Fruit fly (Drosophila melanogaster) whole organism, wandering third instar larva: Measurements from ENCODE around the gene gl.

Experiments
- Abd-B ChIP-seq: fragments of >200 bp; optimal IDR thresholded peaks from 2 replicates; lab custom pipeline; 2017; ENCODE audit warnings: missing biosample characterization, missing genetic modification characterization
- CG32264 ChIP-seq: fragments of 200-800 bp; sonication (Bioruptor generic); optimal IDR thresholded peaks from 2 replicates; lab custom pipeline; 2016; ENCODE audit warnings: missing biosample characterization, missing genetic modification characterization
- CG9705 ChIP-seq: fragments of 200-800 bp; sonication (Bioruptor generic); optimal IDR thresholded peaks from 2 replicates; lab custom pipeline; 2018; ENCODE audit warnings: missing biosample characterization, mild to moderate bottlenecking, missing genetic modification characterization
- CrebA ChIP-seq: fragments of 200-800 bp; sonication (Bioruptor generic); optimal IDR thresholded peaks from 2 replicates; lab custom pipeline; 2016; ENCODE audit warnings: missing biosample characterization, mild to moderate bottlenecking, missing genetic modification characterization, borderline replicate concordance
- Dif ChIP-seq: fragments of 200-275, 200-300 bp; sonication (Bioruptor generic); optimal IDR thresholded peaks from 2 replicates; lab custom pipeline; 2018; ENCODE audit warnings: missing biosample characterization, missing genetic modification characterization; ENCODE audit not compliant: partially characterized antibody
- GATAd ChIP-seq: sonication (Bioruptor generic); optimal IDR thresholded peaks from 2 replicates; lab custom pipeline; 2016; ENCODE audit warnings: missing biosample characterization, missing genetic modification characterization
- HLH106 ChIP-seq: fragments of 200-800 bp; optimal IDR thresholded peaks from 3 replicates; lab custom pipeline; 2019; ENCODE audit warnings: missing biosample characterization, mild to moderate bottlenecking, missing genetic modification characterization, moderate library complexity
- Hnf4 ChIP-seq: fragments of 200-800 bp; sonication (Bioruptor generic); optimal IDR thresholded peaks from 2 replicates; lab custom pipeline; 2016; ENCODE audit warnings: missing biosample characterization, mild to moderate bottlenecking, missing genetic modification characterization
- Hr78 ChIP-seq: fragments of >200 bp; optimal IDR thresholded peaks from 2 replicates; lab custom pipeline; 2017; ENCODE audit warnings: missing biosample characterization, missing genetic modification characterization
- Hr83 ChIP-seq: fragments of 200-300 bp; sonication (Bioruptor generic); optimal IDR thresholded peaks from 2 replicates; lab custom pipeline; 2016; ENCODE audit warnings: missing biosample characterization, mild to moderate bottlenecking, missing genetic modification characterization, moderate library complexity; ENCODE audit not compliant: poor library complexity, severe bottlenecking
- Mio ChIP-seq: sonication (Bioruptor generic); optimal IDR thresholded peaks from 2 replicates; lab custom pipeline; 2016; ENCODE audit warnings: missing biosample characterization, missing genetic modification characterization
- N ChIP-seq: fragments of >200 bp; optimal IDR thresholded peaks from 2 replicates; lab custom pipeline; 2018; ENCODE audit warnings: missing biosample characterization, missing external identifiers, missing genetic modification characterization
- OdsH ChIP-seq: fragments of 200-800 bp; sonication (Bioruptor generic); optimal IDR thresholded peaks from 2 replicates; lab custom pipeline; 2016; ENCODE audit warnings: missing biosample characterization, mild to moderate bottlenecking, missing genetic modification characterization
- Rel ChIP-seq, 2 experiments: fragments of 200-800 bp; sonication (Bioruptor generic) in 1 of 2; optimal IDR thresholded peaks; 2 replicates in 1 of 2; 3 replicates in 1 of 2; lab custom pipeline; 2016 to 2019; ENCODE audit warnings: mild to moderate bottlenecking in 2 of 2, missing biosample characterization in 2 of 2, missing genetic modification characterization in 2 of 2, moderate library complexity in 1 of 2
- Sp1 ChIP-seq: fragments of 200-800 bp; sonication (Bioruptor generic); optimal IDR thresholded peaks from 3 replicates; lab custom pipeline; 2019; ENCODE audit warnings: missing biosample characterization, mild to moderate bottlenecking, missing genetic modification characterization, moderate library complexity
- Vsx2 ChIP-seq: fragments of 200-300, 225-300 bp; sonication (Bioruptor generic); optimal IDR thresholded peaks from 2 replicates; lab custom pipeline; 2018; ENCODE audit warnings: missing biosample characterization, missing genetic modification characterization; ENCODE audit not compliant: partially characterized antibody
- br ChIP-seq: fragments of 200-800 bp; sonication (Bioruptor generic); optimal IDR thresholded peaks from 2 replicates; lab custom pipeline; 2016; ENCODE audit warnings: missing biosample characterization, missing genetic modification characterization
- brk ChIP-seq: fragments of 200-800 bp; sonication (Bioruptor generic); optimal IDR thresholded peaks from 2 replicates; lab custom pipeline; 2016; ENCODE audit warnings: missing biosample characterization, mild to moderate bottlenecking, missing genetic modification characterization
- dmrt93B ChIP-seq: fragments of 200-800 bp; sonication (Bioruptor generic); optimal IDR thresholded peaks from 2 replicates; lab custom pipeline; 2018; ENCODE audit warnings: missing biosample characterization, mild to moderate bottlenecking, missing genetic modification characterization
- dsf ChIP-seq: sonication (Bioruptor generic); optimal IDR thresholded peaks from 2 replicates; lab custom pipeline; 2016; ENCODE audit warnings: missing biosample characterization, missing genetic modification characterization, borderline replicate concordance
- ey ChIP-seq: fragments of 200-800 bp; sonication (Bioruptor generic); optimal IDR thresholded peaks from 2 replicates; lab custom pipeline; 2016; ENCODE audit warnings: missing biosample characterization, missing genetic modification characterization
- foxo ChIP-seq, 2 experiments: fragments of 200-800 bp; sonication (Bioruptor generic); optimal IDR thresholded peaks; 2 replicates in 1 of 2; 3 replicates in 1 of 2; lab custom pipeline; 2016 to 2017; ENCODE audit warnings: missing biosample characterization in 2 of 2, missing genetic modification characterization in 2 of 2
- fru ChIP-seq: fragments of 200-800 bp; sonication (Bioruptor generic); optimal IDR thresholded peaks from 3 replicates; lab custom pipeline; 2016; ENCODE audit warnings: missing biosample characterization, mild to moderate bottlenecking, missing genetic modification characterization
- h ChIP-seq: fragments of 200-800 bp; sonication (Bioruptor generic); optimal IDR thresholded peaks from 3 replicates; lab custom pipeline; 2016; ENCODE audit warnings: missing biosample characterization, mild to moderate bottlenecking, missing genetic modification characterization
- lola ChIP-seq: fragments of >200 bp; optimal IDR thresholded peaks from 2 replicates; lab custom pipeline; 2017; ENCODE audit warnings: missing biosample characterization, missing genetic modification characterization
- pan ChIP-seq: fragments of >200 bp; optimal IDR thresholded peaks from 2 replicates; lab custom pipeline; 2017
- psq ChIP-seq: fragments of 200-800 bp; sonication (Bioruptor generic); optimal IDR thresholded peaks from 3 replicates; lab custom pipeline; 2017; ENCODE audit warnings: missing biosample characterization, mild to moderate bottlenecking, missing genetic modification characterization, moderate library complexity
- rgr ChIP-seq: fragments of 200-800 bp; sonication (Bioruptor generic); optimal IDR thresholded peaks from 3 replicates; lab custom pipeline; 2016; ENCODE audit warnings: missing biosample characterization, mild to moderate bottlenecking, missing genetic modification characterization
- sage ChIP-seq: fragments of 200-800 bp; sonication (Bioruptor generic); optimal IDR thresholded peaks from 2 replicates; lab custom pipeline; 2016; ENCODE audit warnings: missing biosample characterization, mild to moderate bottlenecking, missing genetic modification characterization
- sv ChIP-seq: fragments of 200-800 bp; sonication (Bioruptor generic); optimal IDR thresholded peaks from 3 replicates; lab custom pipeline; 2016; ENCODE audit warnings: missing biosample characterization, missing genetic modification characterization
- tai ChIP-seq: sonication (Bioruptor generic); optimal IDR thresholded peaks from 2 replicates; lab custom pipeline; 2016; ENCODE audit warnings: missing biosample characterization, missing genetic modification characterization
- usp ChIP-seq: fragments of >200 bp; optimal IDR thresholded peaks from 2 replicates; lab custom pipeline; 2017; ENCODE audit warnings: missing biosample characterization, missing genetic modification characterization
- woc ChIP-seq: sonication (Bioruptor generic); optimal IDR thresholded peaks from 2 replicates; lab custom pipeline; 2016; ENCODE audit warnings: missing biosample characterization, mild to moderate bottlenecking, missing genetic modification characterization

The gl gene

dm6 chr3R:18395694-18396093 is 23.2 kb upstream of the gl start:
- no peak for TF ChIP-seq OdsH
- TF ChIP-seq h, result no peak
- TF ChIP-seq dmrt93B (GFP tag; lab: Kevin White, UChicago), result no peak
- no peak for TF ChIP-seq Mio (GFP tag; lab: Kevin White, UChicago)
- no peak for TF ChIP-seq rgr (GFP tag; lab: Kevin White, UChicago)
- TF ChIP-seq Vsx2, result no peak
- TF ChIP-seq fru (GFP tag; lab: Kevin White, UChicago), result no peak
- TF ChIP-seq tai (GFP tag; lab: Kevin White, UChicago), result no peak
- no peak for TF ChIP-seq sv (GFP tag; lab: Kevin White, UChicago)
- TF ChIP-seq Hr83 (GFP tag; lab: Kevin White, UChicago), result no peak
- TF ChIP-seq Abd-B, result no peak
- TF ChIP-seq CrebA (GFP tag; lab: Kevin White, UChicago), result no peak
- TF ChIP-seq pan, result no peak

- TF ChIP-seq Vsx2 (no peak), Hnf4 (peak; percentile 0)
These were observed 22.3 kb upstream of the gl start for dm6 chr3R:18394876-18395275.

dm6 chr3R:18393436-18393835 is 20.9 kb upstream of the gl start:
- TF ChIP-seq Rel (GFP tag; optimal IDR thresholded peaks at IDR 0.05; lab: Kevin White, UChicago) (peak; percentile 18), Rel (tag; optimal IDR thresholded peaks at IDR 0.05; lab: Kevin White, UChicago) (no peak), psq (GFP tag; lab: Kevin White, UChicago) (peak; percentile 69), foxo (GFP tag; optimal IDR thresholded peaks at IDR 0.05; lab: Kevin White, UChicago) (peak in 1 of 2 experiments; percentile 83), fru (GFP tag; lab: Kevin White, UChicago) (peak; percentile 51), ey (GFP tag; lab: Kevin White, UChicago) (peak; percentile 40), br (peak; percentile 29), h (peak; percentile 41), Mio (GFP tag; lab: Kevin White, UChicago) (no peak), HLH106 (tag; lab: Kevin White, UChicago) (peak; percentile 75), Sp1 (GFP tag; lab: Kevin White, UChicago) (peak; percentile 73), OdsH (peak; percentile 79), rgr (GFP tag; lab: Kevin White, UChicago) (peak; percentile 79), woc (GFP tag; lab: Kevin White, UChicago) (no peak), Hr78 (no peak), dmrt93B (GFP tag; lab: Kevin White, UChicago) (no peak)

dm6 chr3R:18389790-18390189 is 17.3 kb upstream of the gl start, which contains the start of gene Vha100-4:
Gene Vha100-4 (minus strand): TSS chr3R:18389805.
- no peak for TF ChIP-seq HLH106 (tag; lab: Kevin White, UChicago)
- TF ChIP-seq Dif (GFP tag; lab: Kevin White, UChicago), result no peak
- no peak for TF ChIP-seq woc (GFP tag; lab: Kevin White, UChicago)
- TF ChIP-seq usp (GFP tag; lab: Kevin White, UChicago), result no peak
- TF ChIP-seq brk (GFP tag; lab: Kevin White, UChicago), result no peak
- TF ChIP-seq Hnf4, result no peak
- TF ChIP-seq GATAd (GFP tag; lab: Kevin White, UChicago), result no peak
- TF ChIP-seq lola (GFP tag; lab: Kevin White, UChicago), result no peak
- no peak for TF ChIP-seq foxo (GFP tag; optimal IDR thresholded peaks at IDR 0.05; lab: Kevin White, UChicago)
- TF ChIP-seq Sp1 (GFP tag; lab: Kevin White, UChicago), result no peak
- no peak for TF ChIP-seq ey (GFP tag; lab: Kevin White, UChicago)
- no peak for TF ChIP-seq br
- TF ChIP-seq OdsH, result no peak
- TF ChIP-seq CrebA (GFP tag; lab: Kevin White, UChicago), result no peak
- TF ChIP-seq psq (GFP tag; lab: Kevin White, UChicago), result no peak
- TF ChIP-seq N (GFP tag; lab: Kevin White, UChicago), result no peak
- TF ChIP-seq fru (GFP tag; lab: Kevin White, UChicago), result no peak
- no peak for TF ChIP-seq tai (GFP tag; lab: Kevin White, UChicago)

- TF ChIP-seq sage (GFP tag; lab: Kevin White, UChicago), result no peak
- TF ChIP-seq Abd-B, result no peak
- TF ChIP-seq CrebA (GFP tag; lab: Kevin White, UChicago), result no peak
- no peak for TF ChIP-seq dsf (GFP tag; lab: Kevin White, UChicago)
- no peak for TF ChIP-seq pan
- TF ChIP-seq Hnf4, result no peak
- TF ChIP-seq ey (GFP tag; lab: Kevin White, UChicago), result no peak
- no peak for TF ChIP-seq fru (GFP tag; lab: Kevin White, UChicago)
- TF ChIP-seq CG32264 (GFP tag; lab: Kevin White, UChicago), result no peak
- TF ChIP-seq br, result no peak
- TF ChIP-seq OdsH, result no peak
- no peak for TF ChIP-seq Dif (GFP tag; lab: Kevin White, UChicago)
- TF ChIP-seq tai (GFP tag; lab: Kevin White, UChicago), result no peak
- TF ChIP-seq foxo (GFP tag; optimal IDR thresholded peaks at IDR 0.05; lab: Kevin White, UChicago), result no peak
- TF ChIP-seq CG9705 (GFP tag; lab: Kevin White, UChicago), result no peak
- TF ChIP-seq dmrt93B (GFP tag; lab: Kevin White, UChicago), result no peak
- no peak for TF ChIP-seq Hr78
- TF ChIP-seq brk (GFP tag; lab: Kevin White, UChicago), result no peak
- TF ChIP-seq Sp1 (GFP tag; lab: Kevin White, UChicago), result no peak
These were observed 13.1 kb upstream of the gl start, which contains the start of gene cona for dm6 chr3R:18385593-18385992. Gene cona (plus strand): TSS chr3R:18385828.
